Fruit fly (Drosophila melanogaster) whole organism, embryonic: ENCODE data around the gene CG10031.

ENCODE experiments used
- Bdp1 ChIP-seq: fragments of 200-800 bp; sonication (Bioruptor generic); optimal IDR thresholded peaks from 3 replicates; lab custom pipeline; 2016; ENCODE audit warnings: missing biosample characterization, missing genetic modification characterization
- Bgb ChIP-seq: fragments of 200-800 bp; sonication (Bioruptor generic); IDR thresholded peaks from 2 replicates; pipeline ENCODE4 v1.3.6; 2022; ENCODE audit warnings: missing biosample characterization, missing genetic modification characterization; ENCODE audit not compliant: partially characterized antibody
- CG10267 ChIP-seq: fragments of 200-800 bp; sonication (Bioruptor generic); optimal IDR thresholded peaks from 2 replicates; lab custom pipeline; 2018; ENCODE audit warnings: missing biosample characterization, mild to moderate bottlenecking, missing genetic modification characterization, moderate library complexity
- CG11085 ChIP-seq: fragments of 200-800 bp; sonication (Bioruptor generic); IDR thresholded peaks from 2 replicates; pipeline ENCODE4 v1.3.6; 2022; ENCODE audit warnings: missing biosample characterization, missing genetic modification characterization
- CG11398 ChIP-seq: fragments of 200-800 bp; sonication (Bioruptor generic); optimal IDR thresholded peaks from 2 replicates; lab custom pipeline; 2016; ENCODE audit warnings: missing biosample characterization, missing genetic modification characterization
- CG11696 ChIP-seq: fragments of 200-800 bp; sonication (Bioruptor generic); IDR thresholded peaks from 2 replicates; pipeline ENCODE4 v1.3.6; 2022; ENCODE audit warnings: missing biosample characterization, missing genetic modification characterization
- CG14965 ChIP-seq: fragments of 200-800 bp; sonication (Bioruptor generic); optimal IDR thresholded peaks from 2 replicates; lab custom pipeline; 2016; ENCODE audit warnings: missing biosample characterization, missing genetic modification characterization, borderline replicate concordance
- CG1529 ChIP-seq: fragments of 200-800 bp; sonication (Bioruptor generic); optimal IDR thresholded peaks from 3 replicates; lab custom pipeline; 2018; ENCODE audit warnings: missing biosample characterization, missing genetic modification characterization
- CG15601 ChIP-seq: fragments of 200-800 bp; sonication (Bioruptor generic); optimal IDR thresholded peaks from 3 replicates; lab custom pipeline; 2019; ENCODE audit warnings: missing biosample characterization, mild to moderate bottlenecking, missing genetic modification characterization, moderate library complexity
- CG18619 ChIP-seq: fragments of 200-800 bp; sonication (Bioruptor generic); optimal IDR thresholded peaks from 3 replicates; lab custom pipeline; 2017; ENCODE audit warnings: missing biosample characterization, mild to moderate bottlenecking, missing genetic modification characterization
- CG3065 ChIP-seq: fragments of 200-800 bp; sonication (Bioruptor generic); optimal IDR thresholded peaks from 2 replicates; lab custom pipeline; 2016; ENCODE audit warnings: missing biosample characterization, missing genetic modification characterization
- CG31441 ChIP-seq: fragments of 200-800 bp; sonication (Bioruptor generic); IDR thresholded peaks from 2 replicates; pipeline ENCODE4 v1.3.6; 2022; ENCODE audit warnings: missing biosample characterization, missing genetic modification characterization
- CG4282 ChIP-seq: fragments of 200-800 bp; sonication (Bioruptor generic); optimal IDR thresholded peaks from 2 replicates; lab custom pipeline; 2016; ENCODE audit warnings: missing biosample characterization, missing genetic modification characterization
- CG4707 ChIP-seq: fragments of 200-800 bp; sonication (Bioruptor generic); optimal IDR thresholded peaks from 2 replicates; lab custom pipeline; 2018; ENCODE audit warnings: missing biosample characterization, mild to moderate bottlenecking, missing genetic modification characterization, moderate library complexity
- CG4820 ChIP-seq: fragments of 200-800 bp; sonication (Bioruptor generic); optimal IDR thresholded peaks from 3 replicates; lab custom pipeline; 2016; ENCODE audit warnings: missing biosample characterization, missing genetic modification characterization
- CG6689 ChIP-seq: fragments of 200-800 bp; sonication (Bioruptor generic); IDR thresholded peaks from 2 replicates; pipeline ENCODE4 v1.3.6; 2022; ENCODE audit warnings: missing biosample characterization, missing genetic modification characterization
- CG6765 ChIP-seq: fragments of 200-800 bp; sonication (Bioruptor generic); optimal IDR thresholded peaks from 3 replicates; lab custom pipeline; 2017; ENCODE audit warnings: missing biosample characterization, mild to moderate bottlenecking, missing genetic modification characterization
- CG6813 ChIP-seq: fragments of 200-800 bp; sonication (Bioruptor generic); optimal IDR thresholded peaks from 2 replicates; lab custom pipeline; 2017; ENCODE audit warnings: missing biosample characterization, missing genetic modification characterization, mild to moderate bottlenecking, moderate library complexity, missing genetic modification reagents
- CG7271 ChIP-seq: fragments of 200-800 bp; sonication (Bioruptor generic); optimal IDR thresholded peaks from 2 replicates; lab custom pipeline; 2018; ENCODE audit warnings: missing biosample characterization, mild to moderate bottlenecking, missing genetic modification characterization, moderate library complexity
- CG7745 ChIP-seq: fragments of 200-800 bp; sonication (Bioruptor generic); optimal IDR thresholded peaks from 2 replicates; lab custom pipeline; 2018; ENCODE audit warnings: missing biosample characterization, mild to moderate bottlenecking, missing genetic modification characterization, moderate library complexity
- CG7839 ChIP-seq: fragments of 200-800 bp; sonication (Bioruptor generic); optimal IDR thresholded peaks from 3 replicates; lab custom pipeline; 2018; ENCODE audit warnings: missing biosample characterization, mild to moderate bottlenecking, missing genetic modification characterization, moderate library complexity
- CG7928 ChIP-seq: fragments of 200-800 bp; sonication (Bioruptor generic); optimal IDR thresholded peaks from 2 replicates; lab custom pipeline; 2017; ENCODE audit warnings: missing biosample characterization, mild to moderate bottlenecking, missing genetic modification characterization
- CG8359 ChIP-seq: fragments of 200-800 bp; sonication (Bioruptor generic); optimal IDR thresholded peaks from 2 replicates; lab custom pipeline; 2017; ENCODE audit warnings: missing biosample characterization, mild to moderate bottlenecking, missing genetic modification characterization, borderline replicate concordance
- CG8478 ChIP-seq: fragments of >200 bp; optimal IDR thresholded peaks from 2 replicates; lab custom pipeline; 2018
- CG9215 ChIP-seq: fragments of 200-800 bp; sonication (Bioruptor generic); IDR thresholded peaks from 2 replicates; pipeline ENCODE4 v1.3.6; 2022; ENCODE audit warnings: missing biosample characterization, missing genetic modification characterization
- CrebB ChIP-seq: fragments of 200-800 bp; sonication (Bioruptor generic); optimal IDR thresholded peaks from 3 replicates; lab custom pipeline; 2018; ENCODE audit warnings: missing biosample characterization, mild to moderate bottlenecking, missing genetic modification characterization
- Doc2 ChIP-seq: fragments of 200-800 bp; sonication (Bioruptor generic); IDR thresholded peaks from 2 replicates; pipeline ENCODE4 v1.3.6; 2022; ENCODE audit warnings: missing biosample characterization, missing genetic modification characterization
- Hey ChIP-seq: fragments of 200-800 bp; sonication (Bioruptor generic); optimal IDR thresholded peaks from 3 replicates; lab custom pipeline; 2018; ENCODE audit warnings: missing biosample characterization, mild to moderate bottlenecking, missing genetic modification characterization
- MTF-1 ChIP-seq: fragments of 200-800 bp; sonication (Bioruptor generic); optimal IDR thresholded peaks from 2 replicates; lab custom pipeline; 2018; ENCODE audit warnings: missing biosample characterization, mild to moderate bottlenecking, missing genetic modification characterization, borderline replicate concordance
- Sin3A ChIP-seq: fragments of >200 bp; optimal IDR thresholded peaks from 2 replicates; lab custom pipeline; 2018
- YL-1 ChIP-seq: fragments of 200-800 bp; sonication (Bioruptor generic); optimal IDR thresholded peaks from 3 replicates; lab custom pipeline; 2017; ENCODE audit warnings: missing biosample characterization, mild to moderate bottlenecking, missing genetic modification characterization
- abd-A ChIP-seq: fragments of 200-800 bp; sonication (Bioruptor generic); optimal IDR thresholded peaks from 3 replicates; lab custom pipeline; 2019; ENCODE audit warnings: missing biosample characterization, mild to moderate bottlenecking, missing genetic modification characterization, moderate library complexity
- amos ChIP-seq: fragments of 200-800 bp; sonication (Bioruptor generic); IDR thresholded peaks from 2 replicates; pipeline ENCODE4 v1.3.6; 2022; ENCODE audit warnings: missing biosample characterization, missing genetic modification characterization; ENCODE audit not compliant: partially characterized antibody
- bigmax ChIP-seq: fragments of 200-800 bp; sonication (Bioruptor generic); optimal IDR thresholded peaks from 2 replicates; lab custom pipeline; 2018; ENCODE audit warnings: missing biosample characterization, mild to moderate bottlenecking, missing genetic modification characterization
- crc ChIP-seq: fragments of 200-800 bp; sonication (Bioruptor generic); optimal IDR thresholded peaks from 2 replicates; lab custom pipeline; 2016; ENCODE audit warnings: missing biosample characterization, missing genetic modification characterization
- gcm ChIP-seq: fragments of 200-800 bp; sonication (Bioruptor generic); optimal IDR thresholded peaks from 2 replicates; lab custom pipeline; 2019; ENCODE audit warnings: missing biosample characterization, mild to moderate bottlenecking, missing genetic modification characterization, moderate library complexity
- hkb ChIP-seq, 2 experiments: fragments of 200-800 bp in 1 of 2; fragments of >200 bp in 1 of 2; sonication (Bioruptor generic) in 1 of 2; IDR thresholded peaks in 1 of 2; optimal IDR thresholded peaks in 1 of 2; 2 replicates each; pipeline versions ENCODE4 v1.3.6 to Lab custom; 2017 to 2022; ENCODE audit warnings: missing biosample characterization in 1 of 2, missing genetic modification characterization in 1 of 2
- kah ChIP-seq: fragments of 200-800 bp; sonication (Bioruptor generic); optimal IDR thresholded peaks from 2 replicates; lab custom pipeline; 2018; ENCODE audit warnings: missing biosample characterization, mild to moderate bottlenecking, missing genetic modification characterization
- otp ChIP-seq: fragments of 200-800 bp; sonication (Bioruptor generic); IDR thresholded peaks from 3 replicates; pipeline ENCODE4, ENCODE4 v1.3.6; 2022; ENCODE audit warnings: missing biosample characterization, missing genetic modification characterization
- pfk ChIP-seq: fragments of 200-800 bp; sonication (Bioruptor generic); optimal IDR thresholded peaks from 2 replicates; lab custom pipeline; 2018; ENCODE audit warnings: missing biosample characterization, mild to moderate bottlenecking, missing genetic modification characterization, moderate library complexity
- row ChIP-seq: fragments of 200-800 bp; sonication (Bioruptor generic); IDR thresholded peaks from 3 replicates; pipeline ENCODE4 v1.3.6; 2022; ENCODE audit warnings: missing biosample characterization, missing genetic modification characterization
- slp2 ChIP-seq: fragments of 200-800 bp; sonication (Bioruptor generic); optimal IDR thresholded peaks from 2 replicates; lab custom pipeline; 2016; ENCODE audit warnings: missing biosample characterization, missing genetic modification characterization
- sr ChIP-seq: fragments of 200-800 bp; sonication (Bioruptor generic); IDR thresholded peaks from 3 replicates; pipeline ENCODE4 v1.3.6; 2022; ENCODE audit warnings: missing biosample characterization, missing genetic modification characterization
- trh ChIP-seq: fragments of 200-800 bp; sonication (Bioruptor generic); optimal IDR thresholded peaks from 2 replicates; lab custom pipeline; 2016; ENCODE audit warnings: missing biosample characterization, missing genetic modification characterization
- twi ChIP-seq: fragments of 200-800 bp; optimal IDR thresholded peaks from 2 replicates; lab custom pipeline; 2019; ENCODE audit warnings: missing biosample characterization, mild to moderate bottlenecking, missing genetic modification characterization, moderate library complexity
- unc-4 ChIP-seq: fragments of 200-800 bp; sonication (Bioruptor generic); IDR thresholded peaks from 2 replicates; pipeline ENCODE4 v1.3.6; 2022; ENCODE audit warnings: missing biosample characterization, missing genetic modification characterization; ENCODE audit not compliant: partially characterized antibody
- usp ChIP-seq: fragments of >200 bp; optimal IDR thresholded peaks from 2 replicates; lab custom pipeline; 2017; ENCODE audit warnings: missing biosample characterization, missing genetic modification characterization
- vfl ChIP-seq: fragments of 200-800 bp; sonication (Bioruptor generic); optimal IDR thresholded peaks from 2 replicates; lab custom pipeline; 2016; ENCODE audit warnings: missing biosample characterization, missing genetic modification characterization
- wdn ChIP-seq: fragments of 200-800 bp; sonication (Bioruptor generic); IDR thresholded peaks from 2 replicates; pipeline ENCODE4 v1.3.6; 2022; ENCODE audit warnings: missing biosample characterization, missing genetic modification characterization
- wor ChIP-seq: fragments of 200-800 bp; sonication (Bioruptor generic); IDR thresholded peaks from 2 replicates; pipeline ENCODE4 v1.3.6; 2022; ENCODE audit warnings: missing biosample characterization, missing genetic modification characterization
- z ChIP-seq: fragments of 200-800 bp; sonication (Bioruptor generic); IDR thresholded peaks from 3 replicates; pipeline ENCODE4 v1.3.6; 2022; ENCODE audit warnings: missing biosample characterization, missing genetic modification characterization

The CG10031 gene

dm6 chr2L:3655698-3656105 lies 43.2 kb downstream of the CG10031 start (continued):
- TF ChIP-seq usp (GFP tag; lab: Kevin White, UChicago) = no peak
- peak; percentile 91 for TF ChIP-seq YL-1 (GFP tag; lab: Kevin White, UChicago)
- peak; percentile 96 for TF ChIP-seq wor (GFP tag; lab: Robert Waterston, UW)
- TF ChIP-seq slp2 (GFP tag; lab: Kevin White, UChicago) = peak; percentile 97
- peak; percentile 99 for TF ChIP-seq gcm
- peak; percentile 96 for TF ChIP-seq CG10267 (tag; lab: Kevin White, UChicago)
- peak; percentile 98 for TF ChIP-seq CG6689 (GFP tag; lab: Robert Waterston, UW)
- TF ChIP-seq CG1529 (GFP tag; lab: Kevin White, UChicago) = peak; percentile 99
- peak; percentile 96 for TF ChIP-seq CG11085 (GFP tag; lab: Robert Waterston, UW)
- TF ChIP-seq CG8478 = no peak
- TF ChIP-seq Hey (tag; lab: Kevin White, UChicago) = peak; percentile 92
- TF ChIP-seq CG14965 (GFP tag; lab: Kevin White, UChicago) = peak; percentile 87
- peak; percentile 98 for TF ChIP-seq CrebB
- TF ChIP-seq pfk = peak; percentile 76
- peak; percentile 96 for TF ChIP-seq abd-A (tag; lab: Kevin White, UChicago)
- peak; percentile 86 for TF ChIP-seq sr (GFP tag; lab: Robert Waterston, UW)
- peak; percentile 81 for TF ChIP-seq CG7928 (GFP tag; lab: Kevin White, UChicago)
- TF ChIP-seq MTF-1 (GFP tag; lab: Kevin White, UChicago) = peak; percentile 95
- TF ChIP-seq z (GFP tag; lab: Robert Waterston, UW) = peak; percentile 65
- TF ChIP-seq Bdp1 (GFP tag; lab: Kevin White, UChicago) = peak; percentile 91
- TF ChIP-seq wdn (GFP tag; lab: Robert Waterston, UW) = peak; percentile 97
- TF ChIP-seq CG7745 (tag; lab: Kevin White, UChicago) = peak; percentile 89
- peak; percentile 96 for TF ChIP-seq CG3065 (GFP tag; lab: Kevin White, UChicago)
- peak; percentile 97 for TF ChIP-seq CG9215 (GFP tag; lab: Robert Waterston, UW)
- peak; percentile 95 for TF ChIP-seq vfl
- peak; percentile 98 for TF ChIP-seq crc (GFP tag; lab: Kevin White, UChicago)
- TF ChIP-seq trh = peak; percentile 87
- peak; percentile 91 for TF ChIP-seq CG11696 (GFP tag; lab: Robert Waterston, UW)
- TF ChIP-seq CG4282 (GFP tag; lab: Kevin White, UChicago) = peak; percentile 95
- TF ChIP-seq Sin3A (lab: Kevin White, UChicago) = no peak
- no peak for TF ChIP-seq amos (GFP tag; lab: Robert Waterston, UW)
- peak; percentile 97 for TF ChIP-seq CG11398 (GFP tag; lab: Kevin White, UChicago)
- peak; percentile 99 for TF ChIP-seq CG7839 (tag; lab: Kevin White, UChicago)
- no peak for TF ChIP-seq Bgb (GFP tag; lab: Robert Waterston, UW)
- TF ChIP-seq CG31441 = peak; percentile 95
- peak; percentile 97 for TF ChIP-seq otp (GFP tag; lab: Robert Waterston, UW)
- TF ChIP-seq CG7271 = peak; percentile 90
- TF ChIP-seq CG4707 = peak; percentile 98
- peak; percentile 88 for TF ChIP-seq Doc2
- TF ChIP-seq CG15601 = peak; percentile 98
- TF ChIP-seq CG6765 (GFP tag; lab: Kevin White, UChicago) = peak; percentile 97
- TF ChIP-seq twi = peak; percentile 96
- peak; percentile 95 for TF ChIP-seq CG8359 (GFP tag; lab: Kevin White, UChicago)
- TF ChIP-seq CG6813 (GFP tag; lab: Kevin White, UChicago) = peak; percentile 98
- TF ChIP-seq bigmax (GFP tag; lab: Kevin White, UChicago) = peak; percentile 77
- TF ChIP-seq kah (GFP tag; lab: Kevin White, UChicago) = peak; percentile 4
- peak; percentile 98 for TF ChIP-seq CG18619
- peak; percentile 31; the same call in 1 of the 2 replicates for TF ChIP-seq unc-4
- TF ChIP-seq row (GFP tag; lab: Robert Waterston, UW) = peak; percentile 99
- no peak for TF ChIP-seq hkb (optimal IDR thresholded peaks at IDR 0.05; lab: Kevin White, UChicago)
- peak; percentile 99 for TF ChIP-seq hkb (GFP tag; IDR thresholded peaks at IDR 0.05; lab: Robert Waterston, UW)
- TF ChIP-seq CG4820 = peak; percentile 98
